Worm (Caenorhabditis elegans): ENCODE data around the gene C18A3.11.

Gene C18A3.11

ce11 chrII:5774120-5774519 lies 43.3 kb downstream of the C18A3.11 start, which contains the start of the genes dmd-5 and F10C1.1:
Gene dmd-5, minus strand, starts transcription at chrII:5774220.
Gene F10C1.1, plus strand, starts transcription at chrII:5774229.
- TF ChIP-seq zim-3 (tag; optimal IDR thresholded peaks at IDR 0.05) (no peak), K11D2.4 (GFP tag; IDR thresholded peaks at IDR 0.05) (no peak), egl-18 (GFP tag; IDR thresholded peaks at IDR 0.05) (no peak), snpc-1.1 (tag; optimal IDR thresholded peaks at IDR 0.05; ENCODE audit: insufficient read depth) (no peak), madf-8 (GFP tag; conservative IDR thresholded peaks at IDR 0.05) (no peak), atf-7 (tag; optimal IDR thresholded peaks at IDR 0.05) (no peak), ets-4 (GFP tag; optimal IDR thresholded peaks at IDR 0.05) (no peak)

DNA sequence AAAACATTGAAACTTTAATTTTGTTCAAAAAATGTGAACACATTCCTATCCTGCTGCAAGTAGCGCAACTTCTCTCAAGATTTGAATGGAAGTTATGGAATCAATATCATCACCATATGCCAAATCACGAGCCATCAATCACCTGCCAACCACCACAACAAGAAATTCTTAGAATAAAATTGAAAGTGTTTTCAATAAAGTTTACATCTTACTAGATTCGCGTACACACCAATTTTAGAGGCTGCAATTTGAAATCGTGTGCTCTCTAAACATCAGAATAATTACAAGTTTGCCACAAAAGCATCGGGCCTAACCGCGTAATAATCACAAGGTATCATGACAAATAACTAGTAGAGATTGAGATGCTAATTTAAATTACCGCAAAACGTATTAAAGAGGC lies 44.0 kb downstream of the C18A3.11 start:
- TF ChIP-seq C06A6.2 (GFP tag; conservative IDR thresholded peaks at IDR 0.05) (no peak), Y56A3A.18 (GFP tag; IDR thresholded peaks at IDR 0.05) (no peak), egl-44 (GFP tag; IDR thresholded peaks at IDR 0.05) (no peak), let-526 (GFP tag; IDR thresholded peaks at IDR 0.05) (no peak), Y95B8A.8 (GFP tag; IDR thresholded peaks at IDR 0.05) (no peak), xnd-1 (tag; optimal IDR thresholded peaks at IDR 0.05) (no peak), rpc-1 (optimal IDR thresholded peaks at IDR 0.05) (no peak), rpc-1 (tag; optimal IDR thresholded peaks at IDR 0.05) (no peak), ztf-18 (tag; optimal IDR thresholded peaks at IDR 0.05) (no peak), attf-6 (GFP tag; IDR thresholded peaks at IDR 0.05) (no peak), sptf-2 (GFP tag; optimal IDR thresholded peaks at IDR 0.05) (no peak), somi-1 (GFP tag; optimal IDR thresholded peaks at IDR 0.05) (no peak), ekl-4 (GFP tag; IDR thresholded peaks at IDR 0.05) (no peak)

- TF ChIP-seq ekl-4 (GFP tag; IDR thresholded peaks at IDR 0.05) (no peak), lsl-1 (GFP tag; optimal IDR thresholded peaks at IDR 0.05) (no peak), madf-6 (GFP tag; IDR thresholded peaks at IDR 0.05) (no peak), aptf-3 (GFP tag; IDR thresholded peaks at IDR 0.05) (no peak), cebp-2 (GFP tag; IDR thresholded peaks at IDR 0.05) (no peak), snpc-1.3 (tag; optimal IDR thresholded peaks at IDR 0.05; ENCODE audit: insufficient read depth) (no peak), madf-8 (GFP tag; conservative IDR thresholded peaks at IDR 0.05) (no peak), Y79H2A.3 (GFP tag; conservative IDR thresholded peaks at IDR 0.05) (no peak), egl-18 (GFP tag; IDR thresholded peaks at IDR 0.05) (no peak), F39B2.1 (GFP tag; IDR thresholded peaks at IDR 0.05) (no peak), ceh-79 (tag; optimal IDR thresholded peaks at IDR 0.05) (no peak), F49E8.2 (tag; optimal IDR thresholded peaks at IDR 0.05; ENCODE audit: insufficient read depth) (no peak), lin-26 (GFP tag; IDR thresholded peaks at IDR 0.05) (no peak), sdz-38 (tag; optimal IDR thresholded peaks at IDR 0.05) (no peak), nhr-80 (tag; optimal IDR thresholded peaks at IDR 0.05) (no peak), atf-7 (tag; optimal IDR thresholded peaks at IDR 0.05) (no peak), dpff-1 (tag; optimal IDR thresholded peaks at IDR 0.05) (no peak), rcor-1 (GFP tag; IDR thresholded peaks at IDR 0.05) (no peak), nfya-2 (GFP tag; IDR thresholded peaks at IDR 0.05) (no peak)
These were observed 46.5 kb downstream of the C18A3.11 start for ce11 chrII:5777372-5777771.

DNA sequence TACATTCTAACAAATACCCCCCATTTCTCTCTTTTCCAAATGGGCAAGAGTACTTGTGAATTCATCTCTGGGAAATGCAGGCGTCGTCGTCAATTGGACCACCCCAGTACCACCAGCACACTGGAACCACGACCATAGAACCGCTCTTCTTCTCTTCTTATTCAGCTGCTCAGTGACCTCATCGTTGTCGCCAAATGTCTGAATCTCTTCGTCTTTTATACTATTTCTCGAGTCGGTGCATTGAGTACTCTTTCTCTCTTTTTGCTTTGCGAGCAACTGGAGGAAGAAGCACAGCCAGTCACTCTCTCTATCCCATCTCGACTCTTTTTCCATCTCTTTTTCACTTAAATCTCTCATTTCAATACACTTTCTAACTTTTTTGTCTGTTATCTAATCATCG lies 49.0 kb downstream of the C18A3.11 start:
- TF ChIP-seq B0019.2 (GFP tag; conservative IDR thresholded peaks at IDR 0.05) (no peak), ceh-27 (GFP tag; optimal IDR thresholded peaks at IDR 0.05) (peak; percentile 7), hmg-1.2 (GFP tag; IDR thresholded peaks at IDR 0.05) (peak; percentile 50; the same call in 1 of the 2 replicates), F49E8.2 (tag; optimal IDR thresholded peaks at IDR 0.05; ENCODE audit: insufficient read depth) (no peak)
